Fruit fly (Drosophila melanogaster) whole organism, embryonic: ENCODE results near the gene Invadolysin.
A peak's percentile ranks its signal among the peaks of the same experiment; 100 is the strongest.

Source experiments
- ATbp ChIP-seq: fragments of 200-800 bp; sonication (Bioruptor generic); optimal IDR thresholded peaks from 2 replicates; lab custom pipeline; 2017; ENCODE audit warnings: missing biosample characterization, mild to moderate bottlenecking, missing genetic modification characterization, missing genetic modification reagents
- Ada2b ChIP-seq: fragments of 200-800 bp; sonication (Bioruptor generic); IDR thresholded peaks from 2 replicates; pipeline ENCODE4 v1.3.6; 2022; ENCODE audit warnings: missing biosample characterization, missing genetic modification characterization
- Bteb2 ChIP-seq: fragments of 200-800 bp; sonication (Bioruptor generic); optimal IDR thresholded peaks from 2 replicates; lab custom pipeline; 2016; ENCODE audit warnings: missing biosample characterization, missing genetic modification characterization
- CG1024 ChIP-seq: fragments of 200-800 bp; sonication (Bioruptor generic); IDR thresholded peaks from 2 replicates; pipeline ENCODE4 v1.3.6; 2022; ENCODE audit warnings: missing biosample characterization, missing genetic modification characterization
- CG10321 ChIP-seq: fragments of 200-800 bp; sonication (Bioruptor generic); IDR thresholded peaks from 2 replicates; pipeline ENCODE4 v1.3.6; 2022; ENCODE audit warnings: missing biosample characterization, missing genetic modification characterization
- CG10431 ChIP-seq: fragments of 200-800 bp; sonication (Bioruptor generic); optimal IDR thresholded peaks from 3 replicates; lab custom pipeline; 2018; ENCODE audit warnings: missing biosample characterization, mild to moderate bottlenecking, missing genetic modification characterization
- CG10654 ChIP-seq: fragments of 200-800 bp; sonication (Bioruptor generic); optimal IDR thresholded peaks from 2 replicates; lab custom pipeline; 2016; ENCODE audit warnings: missing biosample characterization, missing genetic modification characterization
- CG11695 ChIP-seq: fragments of 200-800 bp; sonication (Bioruptor generic); IDR thresholded peaks from 3 replicates; pipeline ENCODE4 v1.3.6; 2022; ENCODE audit warnings: missing biosample characterization, missing genetic modification characterization
- CG12299 ChIP-seq: fragments of 200-800 bp; sonication (Bioruptor generic); optimal IDR thresholded peaks from 2 replicates; lab custom pipeline; 2018; ENCODE audit warnings: missing biosample characterization, mild to moderate bottlenecking, missing genetic modification characterization
- CG14441 ChIP-seq: fragments of 200-800 bp; sonication (Bioruptor generic); IDR thresholded peaks from 2 replicates; pipeline ENCODE4 v1.3.6; 2022; ENCODE audit warnings: missing biosample characterization, missing genetic modification characterization
- CG1602 ChIP-seq: fragments of 200-800 bp; sonication (Bioruptor generic); optimal IDR thresholded peaks from 3 replicates; lab custom pipeline; 2016; ENCODE audit warnings: missing biosample characterization, missing genetic modification characterization
- CG32767 ChIP-seq: fragments of 200-800 bp; sonication (Bioruptor generic); IDR thresholded peaks from 2 replicates; pipeline ENCODE4 v1.3.6; 2022; ENCODE audit warnings: missing biosample characterization, missing genetic modification characterization
- CG33213 ChIP-seq: fragments of 200-800 bp; sonication (Bioruptor generic); optimal IDR thresholded peaks from 3 replicates; lab custom pipeline; 2016; ENCODE audit warnings: missing biosample characterization, missing genetic modification characterization
- CG6175 ChIP-seq: fragments of 200-800 bp; sonication (Bioruptor generic); IDR thresholded peaks from 3 replicates; pipeline ENCODE4 v1.3.6; 2022; ENCODE audit warnings: missing biosample characterization, missing genetic modification characterization
- CG8290 ChIP-seq, 3 experiments: fragments of 200-800 bp; sonication (Bioruptor generic); optimal IDR thresholded peaks; 2 replicates each; lab custom pipeline; 2016 to 2019; ENCODE audit warnings: missing biosample characterization in 3 of 3, missing genetic modification characterization in 3 of 3, mild to moderate bottlenecking in 2 of 3, moderate library complexity in 1 of 3
- CG8388 ChIP-seq: fragments of 200-800 bp; sonication (Bioruptor generic); optimal IDR thresholded peaks from 2 replicates; lab custom pipeline; 2019; ENCODE audit warnings: missing biosample characterization, mild to moderate bottlenecking, missing genetic modification characterization, moderate library complexity
- CG8765 ChIP-seq: fragments of 200-800 bp; sonication (Bioruptor generic); IDR thresholded peaks from 2 replicates; pipeline ENCODE4 v1.3.6; 2022; ENCODE audit warnings: missing biosample characterization, missing genetic modification characterization
- CG9609 ChIP-seq: fragments of 200-800 bp; sonication (Bioruptor generic); optimal IDR thresholded peaks from 3 replicates; lab custom pipeline; 2016; ENCODE audit warnings: missing biosample characterization, missing genetic modification characterization
- CHES-1-like ChIP-seq: fragments of 200-800 bp; sonication (Bioruptor generic); optimal IDR thresholded peaks from 2 replicates; lab custom pipeline; 2016; ENCODE audit warnings: missing biosample characterization, missing genetic modification characterization
- Dfd ChIP-seq, 2 experiments: fragments of >200 bp; optimal IDR thresholded peaks; 2 replicates each; lab custom pipeline; 2017; ENCODE audit warnings: missing biosample characterization in 2 of 2, missing genetic modification characterization in 2 of 2
- Hsf ChIP-seq: fragments of 200-800 bp; sonication (Bioruptor generic); optimal IDR thresholded peaks from 3 replicates; lab custom pipeline; 2016; ENCODE audit warnings: missing biosample characterization, missing genetic modification characterization
- Mrtf ChIP-seq: fragments of 200-800 bp; sonication (Bioruptor generic); IDR thresholded peaks from 3 replicates; pipeline ENCODE4 v1.3.6; 2022; ENCODE audit warnings: missing biosample characterization, missing genetic modification characterization
- Oli ChIP-seq: fragments of 200-800 bp; sonication (Bioruptor generic); optimal IDR thresholded peaks from 2 replicates; lab custom pipeline; 2018; ENCODE audit warnings: missing biosample characterization, mild to moderate bottlenecking, missing genetic modification characterization, moderate library complexity
- Opbp ChIP-seq: fragments of 200-800 bp; sonication (Bioruptor generic); IDR thresholded peaks from 3 replicates; pipeline ENCODE4 v1.3.6; 2022; ENCODE audit warnings: missing biosample characterization, missing genetic modification characterization; ENCODE audit not compliant: partially characterized antibody
- Sox100B ChIP-seq: fragments of 200-800 bp; sonication (Bioruptor generic); optimal IDR thresholded peaks from 3 replicates; lab custom pipeline; 2018; ENCODE audit warnings: missing biosample characterization, mild to moderate bottlenecking, missing genetic modification characterization
- Sry-δ ChIP-seq: fragments of 200-800 bp; sonication (Bioruptor generic); optimal IDR thresholded peaks from 2 replicates; lab custom pipeline; 2016; ENCODE audit warnings: missing biosample characterization, missing genetic modification characterization
- ab ChIP-seq: fragments of 200-800 bp; sonication (Bioruptor generic); optimal IDR thresholded peaks from 2 replicates; lab custom pipeline; 2016; ENCODE audit warnings: missing biosample characterization, missing genetic modification characterization
- al ChIP-seq: fragments of 200-800 bp; sonication (Bioruptor generic); IDR thresholded peaks from 2 replicates; pipeline ENCODE4 v1.3.6; 2022; ENCODE audit warnings: missing biosample characterization, missing genetic modification characterization
- amos ChIP-seq: fragments of 200-800 bp; sonication (Bioruptor generic); IDR thresholded peaks from 2 replicates; pipeline ENCODE4 v1.3.6; 2022; ENCODE audit warnings: missing biosample characterization, missing genetic modification characterization; ENCODE audit not compliant: partially characterized antibody
- aop ChIP-seq: fragments of 200-800 bp; sonication (Bioruptor generic); IDR thresholded peaks from 2 replicates; pipeline ENCODE4 v1.3.6; 2022; ENCODE audit warnings: missing biosample characterization, missing genetic modification characterization
- cas ChIP-seq: fragments of 200-800 bp; sonication (Bioruptor generic); IDR thresholded peaks from 2 replicates; pipeline ENCODE4 v1.3.6; 2022; ENCODE audit warnings: missing biosample characterization, missing genetic modification characterization
- da ChIP-seq: fragments of 200-800 bp; sonication (Bioruptor generic); optimal IDR thresholded peaks from 2 replicates; lab custom pipeline; 2016; ENCODE audit warnings: missing biosample characterization, missing genetic modification characterization
- eyg ChIP-seq: fragments of 200-800 bp; sonication (Bioruptor generic); optimal IDR thresholded peaks from 3 replicates; lab custom pipeline; 2016; ENCODE audit warnings: missing biosample characterization, missing genetic modification characterization
- fd102C ChIP-seq: fragments of 200-800 bp; sonication (Bioruptor generic); optimal IDR thresholded peaks from 2 replicates; lab custom pipeline; 2018; ENCODE audit warnings: missing biosample characterization, mild to moderate bottlenecking, missing genetic modification characterization, moderate library complexity
- fd64A ChIP-seq: fragments of 200-800 bp; sonication (Bioruptor generic); optimal IDR thresholded peaks from 3 replicates; lab custom pipeline; 2018; ENCODE audit warnings: missing biosample characterization, mild to moderate bottlenecking, missing genetic modification characterization
- gce ChIP-seq: fragments of 200-800 bp; sonication (Bioruptor generic); IDR thresholded peaks from 3 replicates; pipeline ENCODE4 v1.3.6; 2022; ENCODE audit warnings: missing biosample characterization, missing genetic modification characterization
- gt ChIP-seq: fragments of 200-800 bp; sonication (Bioruptor generic); IDR thresholded peaks from 2 replicates; pipeline ENCODE4 v1.3.6; 2022; ENCODE audit warnings: missing biosample characterization, missing genetic modification characterization
- ham ChIP-seq: fragments of 200-800 bp; sonication (Bioruptor generic); IDR thresholded peaks from 2 replicates; pipeline ENCODE4 v1.3.6; 2022; ENCODE audit warnings: missing biosample characterization, missing genetic modification characterization
- kay ChIP-seq: fragments of 200-800 bp; sonication (Bioruptor generic); optimal IDR thresholded peaks from 2 replicates; lab custom pipeline; 2016; ENCODE audit warnings: missing biosample characterization, missing genetic modification characterization
- kni ChIP-seq: fragments of 200-800 bp; sonication (Bioruptor generic); optimal IDR thresholded peaks from 3 replicates; lab custom pipeline; 2017; ENCODE audit warnings: mild to moderate bottlenecking, missing biosample characterization, missing genetic modification reagents, missing genetic modification characterization
- lola ChIP-seq, 3 experiments: fragments of >200 bp in 2 of 3; fragments of 200-800 bp in 1 of 3; sonication (Bioruptor generic) in 1 of 3; optimal IDR thresholded peaks; 2 replicates each; lab custom pipeline; 2017 to 2019; ENCODE audit warnings: missing biosample characterization in 3 of 3, missing genetic modification characterization in 3 of 3, mild to moderate bottlenecking in 1 of 3, moderate library complexity in 1 of 3
- mld ChIP-seq: fragments of 200-800 bp; sonication (Bioruptor generic); IDR thresholded peaks from 3 replicates; pipeline ENCODE4 v1.3.6; 2022; ENCODE audit warnings: missing biosample characterization, missing genetic modification characterization; ENCODE audit not compliant: partially characterized antibody
- nmo ChIP-seq: fragments of 200-800 bp; sonication (Bioruptor generic); optimal IDR thresholded peaks from 2 replicates; lab custom pipeline; 2018; ENCODE audit warnings: missing biosample characterization, mild to moderate bottlenecking, missing genetic modification characterization, moderate library complexity
- pb ChIP-seq: fragments of 200-800 bp; sonication (Bioruptor generic); optimal IDR thresholded peaks from 3 replicates; lab custom pipeline; 2016; ENCODE audit warnings: missing biosample characterization, missing genetic modification characterization
- row ChIP-seq: fragments of 200-800 bp; sonication (Bioruptor generic); IDR thresholded peaks from 3 replicates; pipeline ENCODE4 v1.3.6; 2022; ENCODE audit warnings: missing biosample characterization, missing genetic modification characterization
- salm ChIP-seq: fragments of 200-800 bp; sonication (Bioruptor generic); optimal IDR thresholded peaks from 2 replicates; lab custom pipeline; 2018; ENCODE audit warnings: missing biosample characterization, mild to moderate bottlenecking, missing genetic modification characterization
- sc ChIP-seq, 3 experiments: fragments of >200 bp in 2 of 3; fragments of 200-800 bp in 1 of 3; sonication (Bioruptor generic) in 1 of 3; optimal IDR thresholded peaks; 2 replicates in 2 of 3; 3 replicates in 1 of 3; lab custom pipeline; 2017; ENCODE audit warnings: mild to moderate bottlenecking in 1 of 3, missing biosample characterization in 1 of 3, missing genetic modification characterization in 1 of 3, missing genetic modification reagents in 1 of 3
- tup ChIP-seq: fragments of 200-800 bp; sonication (Bioruptor generic); optimal IDR thresholded peaks from 2 replicates; lab custom pipeline; 2016; ENCODE audit warnings: missing biosample characterization, mild to moderate bottlenecking, missing genetic modification characterization, moderate library complexity
- unc-4 ChIP-seq: fragments of 200-800 bp; sonication (Bioruptor generic); IDR thresholded peaks from 2 replicates; pipeline ENCODE4 v1.3.6; 2022; ENCODE audit warnings: missing biosample characterization, missing genetic modification characterization; ENCODE audit not compliant: partially characterized antibody
- usp ChIP-seq: fragments of >200 bp; optimal IDR thresholded peaks from 2 replicates; lab custom pipeline; 2017; ENCODE audit warnings: missing biosample characterization, missing genetic modification characterization
- vnd ChIP-seq: fragments of 200-800 bp; sonication (Bioruptor generic); IDR thresholded peaks from 3 replicates; pipeline ENCODE4 v1.3.6; 2022; ENCODE audit warnings: missing biosample characterization, missing genetic modification characterization; ENCODE audit not compliant: partially characterized antibody

Gene Invadolysin

dm6 chr3R:10134341-10134668 is 10.2 kb upstream of the Invadolysin start (continued):
- TF ChIP-seq Sry-δ (GFP tag; lab: Kevin White, UChicago) = peak; percentile 46
- no peak for TF ChIP-seq ATbp (GFP tag; lab: Kevin White, UChicago)
- TF ChIP-seq CG11695 = no peak
- no peak for TF ChIP-seq gt (GFP tag; lab: Robert Waterston, UW)
- no peak for TF ChIP-seq CG10431 (GFP tag; lab: Kevin White, UChicago)
- peak; percentile 43 for TF ChIP-seq da
- no peak for TF ChIP-seq CG9609 (GFP tag; lab: Kevin White, UChicago)
- TF ChIP-seq CG8765 (GFP tag; lab: Robert Waterston, UW) = no peak
- TF ChIP-seq ab (GFP tag; lab: Kevin White, UChicago) = no peak
- no peak for TF ChIP-seq gce (GFP tag; lab: Robert Waterston, UW)
- no peak for TF ChIP-seq CG10654 (GFP tag; lab: Kevin White, UChicago)
- TF ChIP-seq CG1024 (GFP tag; lab: Robert Waterston, UW) = no peak
- no peak for TF ChIP-seq tup (GFP tag; lab: Kevin White, UChicago)
- no peak for TF ChIP-seq lola (GFP tag; optimal IDR thresholded peaks at IDR 0.05; lab: Kevin White, UChicago)
- no peak for TF ChIP-seq usp (GFP tag; lab: Kevin White, UChicago)
- TF ChIP-seq al (GFP tag; lab: Robert Waterston, UW) = no peak
- TF ChIP-seq sc (optimal IDR thresholded peaks at IDR 0.05; lab: Kevin White, UChicago) = no peak
- no peak for TF ChIP-seq sc (GFP tag; optimal IDR thresholded peaks at IDR 0.05; lab: Kevin White, UChicago)
- TF ChIP-seq CG8388 (GFP tag; lab: Kevin White, UChicago) = no peak
- TF ChIP-seq CG8290 (GFP tag; optimal IDR thresholded peaks at IDR 0.05; lab: Kevin White, UChicago) = peak; percentile 44
- peak; percentile 48 to 82 for TF ChIP-seq CG8290 (tag; optimal IDR thresholded peaks at IDR 0.05; lab: Kevin White, UChicago)
- no peak for TF ChIP-seq vnd (GFP tag; lab: Robert Waterston, UW)
- TF ChIP-seq Bteb2 (GFP tag; lab: Kevin White, UChicago) = peak; percentile 32
- TF ChIP-seq Dfd (GFP tag; optimal IDR thresholded peaks at IDR 0.05; lab: Kevin White, UChicago) = no peak
- TF ChIP-seq CG14441 (GFP tag; lab: Robert Waterston, UW) = no peak
- peak; percentile 43 for TF ChIP-seq Hsf (GFP tag; lab: Kevin White, UChicago)
- TF ChIP-seq ham (GFP tag; lab: Robert Waterston, UW) = no peak
- peak; percentile 80 for TF ChIP-seq CG33213 (GFP tag; lab: Kevin White, UChicago)
- peak; percentile 8; the same call in 1 of the 3 replicates for TF ChIP-seq row (GFP tag; lab: Robert Waterston, UW)
- no peak for TF ChIP-seq pb (GFP tag; lab: Kevin White, UChicago)
- TF ChIP-seq Sox100B = no peak
- TF ChIP-seq CG10321 = no peak
- no peak for TF ChIP-seq CG6175 (GFP tag; lab: Robert Waterston, UW)
- no peak for TF ChIP-seq fd102C (GFP tag; lab: Kevin White, UChicago)
- 0 out of 2 replicates have a peak, but pooled peaks have one; percentile 18 for TF ChIP-seq unc-4 (GFP tag; lab: Robert Waterston, UW)
- TF ChIP-seq Opbp (GFP tag; lab: Robert Waterston, UW) = no peak
- TF ChIP-seq Mrtf (GFP tag; lab: Robert Waterston, UW) = no peak
- no peak for TF ChIP-seq cas (GFP tag; lab: Robert Waterston, UW)
- no peak for TF ChIP-seq salm (tag; lab: Kevin White, UChicago)
- TF ChIP-seq nmo (GFP tag; lab: Kevin White, UChicago) = no peak
- TF ChIP-seq fd64A (GFP tag; lab: Kevin White, UChicago) = no peak
- TF ChIP-seq kay (GFP tag; lab: Kevin White, UChicago) = no peak
- TF ChIP-seq eyg (GFP tag; lab: Kevin White, UChicago) = peak; percentile 3
- peak; percentile 65 for TF ChIP-seq CHES-1-like (GFP tag; lab: Kevin White, UChicago)
- TF ChIP-seq mld (GFP tag; lab: Robert Waterston, UW) = no peak
- TF ChIP-seq Ada2b (GFP tag; lab: Robert Waterston, UW) = no peak
- TF ChIP-seq amos (GFP tag; lab: Robert Waterston, UW) = peak; percentile 41; the same call in 1 of the 2 replicates
- TF ChIP-seq kni (GFP tag; lab: Kevin White, UChicago) = no peak
- no peak for TF ChIP-seq aop (GFP tag; lab: Robert Waterston, UW)
- no peak for TF ChIP-seq Oli (tag; lab: Kevin White, UChicago)
- TF ChIP-seq CG32767 (GFP tag; lab: Robert Waterston, UW) = no peak
- no peak for TF ChIP-seq CG1602 (GFP tag; lab: Kevin White, UChicago)
- peak; percentile 2 for TF ChIP-seq CG12299
